Worm (Caenorhabditis elegans): ENCODE measurements around the gene C25E10.7.
A peak's percentile ranks its signal among the peaks of the same experiment; 100 is the strongest.

DNA sequence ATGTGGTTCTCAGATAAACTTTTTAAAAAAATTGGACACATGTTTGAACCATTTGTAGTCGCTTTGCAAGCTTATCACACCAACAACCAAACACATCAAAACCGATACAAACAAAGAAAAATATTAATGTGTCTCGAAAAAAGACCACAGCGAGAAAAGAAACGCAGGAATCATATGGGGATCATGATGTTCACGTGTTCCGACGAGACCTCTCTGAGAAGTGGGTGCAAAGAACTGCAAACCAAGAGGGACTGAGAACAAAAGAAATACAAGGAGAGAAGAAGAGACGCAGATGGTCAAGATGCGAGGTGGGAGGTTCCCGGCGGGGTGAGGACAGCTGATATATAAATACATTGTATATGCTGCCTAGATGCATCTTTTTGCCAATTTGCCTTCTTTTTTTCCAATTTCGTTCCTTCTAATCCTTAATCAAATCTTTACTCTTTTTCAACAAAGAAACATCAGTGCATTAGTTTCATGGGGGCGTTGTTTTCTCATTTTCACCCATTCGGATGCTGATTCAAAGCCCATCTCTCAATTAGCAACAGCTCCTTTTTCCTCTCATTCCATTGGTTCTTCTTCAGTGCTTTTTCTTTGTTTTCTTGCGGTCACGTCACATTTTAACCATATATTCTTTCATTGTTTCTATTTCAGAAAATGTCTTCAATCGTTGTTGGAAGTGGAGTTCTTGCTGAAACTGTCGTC lies 44.8 kb upstream of the C25E10.7 start, which contains the start of gene F21C10.10:
- TF ChIP-seq dmd-6 (GFP tag; IDR thresholded peaks at IDR 0.05) (peak; percentile 99), snpc-4 (tag; optimal IDR thresholded peaks at IDR 0.05) (no peak), nhr-28 (tag; optimal IDR thresholded peaks at IDR 0.05) (peak; percentile 98), daf-16 (GFP tag; optimal IDR thresholded peaks at IDR 0.05) (peak; percentile 61 to 92), daf-16 (tag; optimal IDR thresholded peaks at IDR 0.05) (peak; percentile 91), ceh-82 (tag; optimal IDR thresholded peaks at IDR 0.05) (no peak)

Measured in whole organism, L4 larva.